Worm (Caenorhabditis elegans): Measurements from ENCODE around the gene chil-17.

The chil-17 gene

ce11 chrII:9447965-9448364 lies 8.0 kb upstream of the chil-17 start, which contains the start of gene chil-18:
TSS of gene chil-18 (plus strand) at chrII:9448265.
- no peak for TF ChIP-seq ceh-30 (tag; optimal IDR thresholded peaks at IDR 0.05)
- TF ChIP-seq ceh-18 (tag; optimal IDR thresholded peaks at IDR 0.05) = no peak
- TF ChIP-seq C08G9.2 (tag; optimal IDR thresholded peaks at IDR 0.05) = no peak
- no peak for TF ChIP-seq hlh-15 (tag; optimal IDR thresholded peaks at IDR 0.05)
- no peak for TF ChIP-seq Y22D7AL.16 (tag; optimal IDR thresholded peaks at IDR 0.05)
- no peak for TF ChIP-seq ceh-9 (tag; optimal IDR thresholded peaks at IDR 0.05)
- TF ChIP-seq odd-2 (tag; optimal IDR thresholded peaks at IDR 0.05) = no peak

- TF ChIP-seq ceh-19 (GFP tag; optimal IDR thresholded peaks at IDR 0.05) = no peak
- no peak for TF ChIP-seq gmeb-2 (tag; optimal IDR thresholded peaks at IDR 0.05)
- no peak for TF ChIP-seq ceh-31 (tag; optimal IDR thresholded peaks at IDR 0.05)
- no peak for TF ChIP-seq sdc-2 (tag; optimal IDR thresholded peaks at IDR 0.05)
- TF ChIP-seq madf-2 (tag; optimal IDR thresholded peaks at IDR 0.05) = no peak
- no peak for TF ChIP-seq ceh-18 (tag; optimal IDR thresholded peaks at IDR 0.05)
- no peak for TF ChIP-seq K02D7.2 (tag; optimal IDR thresholded peaks at IDR 0.05)
- TF ChIP-seq ceh-9 (tag; optimal IDR thresholded peaks at IDR 0.05) = no peak
- TF ChIP-seq nfya-1 (tag; optimal IDR thresholded peaks at IDR 0.05) = no peak
- TF ChIP-seq C38D4.7 (GFP tag; optimal IDR thresholded peaks at IDR 0.05) = no peak
- no peak for TF ChIP-seq pat-9 (tag; optimal IDR thresholded peaks at IDR 0.05)
- no peak for TF ChIP-seq elt-2 (tag; optimal IDR thresholded peaks at IDR 0.05)
- no peak for TF ChIP-seq pag-3 (tag; optimal IDR thresholded peaks at IDR 0.05; ENCODE audit: borderline replicate concordance)
Measured at ce11 chrII:9445368-9445767, 5.4 kb upstream of the chil-17 start, which contains the start of gene R09D1.13. TSS of gene R09D1.13 (minus strand) at chrII:9445468.

- no peak for TF ChIP-seq hlh-8 (tag; optimal IDR thresholded peaks at IDR 0.05)
- TF ChIP-seq pag-3 (tag; optimal IDR thresholded peaks at IDR 0.05; ENCODE audit: borderline replicate concordance) = no peak
- TF ChIP-seq ref-2 (tag; optimal IDR thresholded peaks at IDR 0.05) = no peak
- no peak for TF ChIP-seq che-1 (tag; optimal IDR thresholded peaks at IDR 0.05)
- TF ChIP-seq fkh-10 (GFP tag; optimal IDR thresholded peaks at IDR 0.05) = no peak
- TF ChIP-seq pax-1 (tag; optimal IDR thresholded peaks at IDR 0.05) = no peak
- TF ChIP-seq eyg-1 (tag; optimal IDR thresholded peaks at IDR 0.05) = no peak
- no peak for TF ChIP-seq madf-2 (tag; optimal IDR thresholded peaks at IDR 0.05)
- no peak for TF ChIP-seq fkh-6 (tag; optimal IDR thresholded peaks at IDR 0.05)
- no peak for TF ChIP-seq T23F11.4 (GFP tag; optimal IDR thresholded peaks at IDR 0.05)
- no peak for TF ChIP-seq npax-4 (tag; optimal IDR thresholded peaks at IDR 0.05)
- no peak for TF ChIP-seq unc-3 (GFP tag; conservative IDR thresholded peaks at IDR 0.05)
- TF ChIP-seq unc-3 (tag; optimal IDR thresholded peaks at IDR 0.05) = no peak
- no peak for TF ChIP-seq ceh-31 (tag; optimal IDR thresholded peaks at IDR 0.05)
- TF ChIP-seq F13H6.1 (tag; optimal IDR thresholded peaks at IDR 0.05) = no peak
- no peak for TF ChIP-seq zip-5 (tag; optimal IDR thresholded peaks at IDR 0.05)
- TF ChIP-seq ahr-1 (tag; optimal IDR thresholded peaks at IDR 0.05) = no peak
- no peak for TF ChIP-seq unc-86 (tag; optimal IDR thresholded peaks at IDR 0.05)
- no peak for TF ChIP-seq tbx-7 (tag; optimal IDR thresholded peaks at IDR 0.05)
- TF ChIP-seq ceh-34 (tag; optimal IDR thresholded peaks at IDR 0.05) = no peak
- TF ChIP-seq ceh-9 (tag; optimal IDR thresholded peaks at IDR 0.05) = no peak
Measured at ce11 chrII:9443522-9443921, 3.6 kb upstream of the chil-17 start, which contains the start of gene chil-15. TSS of gene chil-15 (minus strand) at chrII:9443622.

- TF ChIP-seq ceh-9 (tag; optimal IDR thresholded peaks at IDR 0.05) (no peak), hlh-15 (tag; optimal IDR thresholded peaks at IDR 0.05) (no peak), K02D7.2 (tag; optimal IDR thresholded peaks at IDR 0.05) (no peak)
Measured at ce11 chrII:9441838-9442237, 1.9 kb upstream of the chil-17 start, which contains the start of gene chil-16. TSS of gene chil-16 (minus strand) at chrII:9441938.

ce11 chrII:9438853-9439252 lies 1.1 kb downstream of the chil-17 start:
- no peak for TF ChIP-seq ceh-19 (GFP tag; optimal IDR thresholded peaks at IDR 0.05)
- no peak for TF ChIP-seq zip-5 (tag; optimal IDR thresholded peaks at IDR 0.05)
- no peak for TF ChIP-seq hlh-6 (tag; optimal IDR thresholded peaks at IDR 0.05)

Data from whole organism, late embryonic.